Fruit fly (Drosophila melanogaster) whole organism, embryonic: ENCODE measurements around the gene CG8097.

Source experiments
- CG10321 ChIP-seq: fragments of 200-800 bp; sonication (Bioruptor generic); IDR thresholded peaks from 2 replicates; pipeline ENCODE4 v1.3.6; 2022; ENCODE audit warnings: missing biosample characterization, missing genetic modification characterization
- CG10462 ChIP-seq: fragments of 200-800 bp; sonication (Bioruptor generic); optimal IDR thresholded peaks from 2 replicates; lab custom pipeline; 2016; ENCODE audit warnings: missing biosample characterization, missing genetic modification characterization
- CG10959 ChIP-seq: fragments of 200-800 bp; sonication (Bioruptor generic); IDR thresholded peaks from 2 replicates; pipeline ENCODE4 v1.3.6; 2022; ENCODE audit warnings: missing biosample characterization, missing genetic modification characterization
- CG10979 ChIP-seq: fragments of 200-800 bp; sonication (Bioruptor generic); optimal IDR thresholded peaks from 2 replicates; lab custom pipeline; 2018; ENCODE audit warnings: missing biosample characterization, mild to moderate bottlenecking, missing genetic modification characterization, moderate library complexity
- CG11456 ChIP-seq: fragments of 200-800 bp; sonication (Bioruptor generic); IDR thresholded peaks from 3 replicates; pipeline ENCODE4 v1.3.6; 2022; ENCODE audit warnings: missing biosample characterization, missing genetic modification characterization
- CG11504 ChIP-seq: fragments of 200-800 bp; sonication (Bioruptor generic); optimal IDR thresholded peaks from 3 replicates; lab custom pipeline; 2019; ENCODE audit warnings: missing biosample characterization, mild to moderate bottlenecking, missing genetic modification characterization, moderate library complexity
- CG14965 ChIP-seq: fragments of 200-800 bp; sonication (Bioruptor generic); optimal IDR thresholded peaks from 2 replicates; lab custom pipeline; 2016; ENCODE audit warnings: missing biosample characterization, missing genetic modification characterization, borderline replicate concordance
- CG18262 ChIP-seq: fragments of 200-800 bp; optimal IDR thresholded peaks from 3 replicates; lab custom pipeline; 2019; ENCODE audit warnings: missing biosample characterization, mild to moderate bottlenecking, missing genetic modification characterization, moderate library complexity
- CG18619 ChIP-seq: fragments of 200-800 bp; sonication (Bioruptor generic); optimal IDR thresholded peaks from 3 replicates; lab custom pipeline; 2017; ENCODE audit warnings: missing biosample characterization, mild to moderate bottlenecking, missing genetic modification characterization
- CG3281 ChIP-seq: fragments of 200-800 bp; sonication (Bioruptor generic); optimal IDR thresholded peaks from 3 replicates; lab custom pipeline; 2017; ENCODE audit warnings: missing biosample characterization, mild to moderate bottlenecking, missing genetic modification characterization
- CG3726 ChIP-seq: fragments of 200-800 bp; sonication (Bioruptor generic); IDR thresholded peaks from 3 replicates; pipeline ENCODE4, ENCODE4 v1.3.6; 2022; ENCODE audit warnings: missing biosample characterization, missing genetic modification characterization
- CG4282 ChIP-seq: fragments of 200-800 bp; sonication (Bioruptor generic); optimal IDR thresholded peaks from 2 replicates; lab custom pipeline; 2016; ENCODE audit warnings: missing biosample characterization, missing genetic modification characterization
- CG4854 ChIP-seq: fragments of 200-800 bp; sonication (Bioruptor generic); optimal IDR thresholded peaks from 2 replicates; lab custom pipeline; 2016; ENCODE audit warnings: missing biosample characterization, missing genetic modification characterization, inconsistent platforms
- CG5245 ChIP-seq: fragments of 200-800 bp; sonication (Bioruptor generic); optimal IDR thresholded peaks from 3 replicates; lab custom pipeline; 2016; ENCODE audit warnings: missing biosample characterization, missing genetic modification characterization
- CG5953 ChIP-seq: fragments of 200-800 bp; sonication (Bioruptor generic); IDR thresholded peaks from 2 replicates; pipeline ENCODE4 v1.3.6; 2022; ENCODE audit warnings: missing biosample characterization, missing genetic modification characterization
- CG6175 ChIP-seq: fragments of 200-800 bp; sonication (Bioruptor generic); IDR thresholded peaks from 3 replicates; pipeline ENCODE4 v1.3.6; 2022; ENCODE audit warnings: missing biosample characterization, missing genetic modification characterization
- CG7556 ChIP-seq: fragments of 200-800 bp; sonication (Bioruptor generic); optimal IDR thresholded peaks from 2 replicates; lab custom pipeline; 2017; ENCODE audit warnings: missing biosample characterization, mild to moderate bottlenecking, missing genetic modification characterization
- CG7786 ChIP-seq: fragments of 200-800 bp; sonication (Bioruptor generic); optimal IDR thresholded peaks from 2 replicates; lab custom pipeline; 2016; ENCODE audit warnings: missing biosample characterization, missing genetic modification characterization
- D19B ChIP-seq: fragments of 200-800 bp; sonication (Bioruptor generic); optimal IDR thresholded peaks from 2 replicates; lab custom pipeline; 2017; ENCODE audit warnings: missing biosample characterization, mild to moderate bottlenecking, missing genetic modification characterization
- Dll ChIP-seq: fragments of 200-800 bp; sonication (Bioruptor generic); IDR thresholded peaks from 4 replicates; pipeline ENCODE4 v1.3.6; 2022; ENCODE audit warnings: missing biosample characterization, missing genetic modification characterization; ENCODE audit not compliant: partially characterized antibody
- Dref ChIP-seq: fragments of 200-800 bp; sonication (Bioruptor generic); IDR thresholded peaks from 2 replicates; pipeline ENCODE4 v1.3.6; 2022; ENCODE audit warnings: missing biosample characterization, missing genetic modification characterization
- Gug ChIP-seq: fragments of 200-800 bp; sonication (Bioruptor generic); IDR thresholded peaks from 4 replicates; pipeline ENCODE4 v1.3.6; 2022; ENCODE audit warnings: missing biosample characterization, missing genetic modification characterization
- H2.0 ChIP-seq: fragments of 200-800 bp; sonication (Bioruptor generic); IDR thresholded peaks from 2 replicates; pipeline ENCODE4 v1.3.6; 2022; ENCODE audit warnings: missing biosample characterization, missing genetic modification characterization
- HHEX ChIP-seq: fragments of 200-800 bp; sonication (Bioruptor generic); optimal IDR thresholded peaks from 3 replicates; lab custom pipeline; 2017; ENCODE audit warnings: missing biosample characterization, mild to moderate bottlenecking, missing genetic modification characterization, missing genetic modification reagents
- Lhr ChIP-seq: fragments of 200-800 bp; sonication (Bioruptor generic); optimal IDR thresholded peaks from 3 replicates; lab custom pipeline; 2017; ENCODE audit warnings: mild to moderate bottlenecking, missing biosample characterization, missing genetic modification reagents, missing genetic modification characterization
- MTF-1 ChIP-seq: fragments of 200-800 bp; sonication (Bioruptor generic); optimal IDR thresholded peaks from 2 replicates; lab custom pipeline; 2018; ENCODE audit warnings: missing biosample characterization, mild to moderate bottlenecking, missing genetic modification characterization, borderline replicate concordance
- Mad ChIP-seq: fragments of 200-800 bp; sonication (Bioruptor generic); optimal IDR thresholded peaks from 2 replicates; lab custom pipeline; 2016; ENCODE audit warnings: missing biosample characterization, missing genetic modification characterization
- Myb ChIP-seq: fragments of 200-800 bp; sonication (Bioruptor generic); optimal IDR thresholded peaks from 2 replicates; lab custom pipeline; 2016; ENCODE audit warnings: missing biosample characterization, missing genetic modification characterization
- Oli ChIP-seq: fragments of 200-800 bp; sonication (Bioruptor generic); optimal IDR thresholded peaks from 2 replicates; lab custom pipeline; 2018; ENCODE audit warnings: missing biosample characterization, mild to moderate bottlenecking, missing genetic modification characterization, moderate library complexity
- Trl ChIP-seq, 3 experiments: fragments of >200 bp in 2 of 3; fragments of 200-800 bp in 1 of 3; sonication (Bioruptor generic) in 1 of 3; optimal IDR thresholded peaks; 2 replicates in 1 of 3; 3 replicates in 2 of 3; lab custom pipeline; 2016 to 2017; ENCODE audit warnings: missing biosample characterization in 1 of 3, missing genetic modification characterization in 1 of 3
- aop ChIP-seq: fragments of 200-800 bp; sonication (Bioruptor generic); IDR thresholded peaks from 2 replicates; pipeline ENCODE4 v1.3.6; 2022; ENCODE audit warnings: missing biosample characterization, missing genetic modification characterization
- br ChIP-seq: fragments of >200 bp; optimal IDR thresholded peaks from 2 replicates; lab custom pipeline; 2017
- crc ChIP-seq: fragments of 200-800 bp; sonication (Bioruptor generic); optimal IDR thresholded peaks from 2 replicates; lab custom pipeline; 2016; ENCODE audit warnings: missing biosample characterization, missing genetic modification characterization
- crol ChIP-seq: fragments of 200-800 bp; sonication (Bioruptor generic); IDR thresholded peaks from 2 replicates; pipeline ENCODE4 v1.3.6; 2022; ENCODE audit warnings: missing biosample characterization, missing genetic modification characterization
- dm ChIP-seq: fragments of 200-800 bp; sonication (Bioruptor generic); optimal IDR thresholded peaks from 3 replicates; lab custom pipeline; 2016; ENCODE audit warnings: missing biosample characterization, missing genetic modification characterization
- fd64A ChIP-seq: fragments of 200-800 bp; sonication (Bioruptor generic); optimal IDR thresholded peaks from 3 replicates; lab custom pipeline; 2018; ENCODE audit warnings: missing biosample characterization, mild to moderate bottlenecking, missing genetic modification characterization
- fd96Cb ChIP-seq: fragments of 200-800 bp; sonication (Bioruptor generic); optimal IDR thresholded peaks from 2 replicates; lab custom pipeline; 2018; ENCODE audit warnings: missing biosample characterization, mild to moderate bottlenecking, missing genetic modification characterization, moderate library complexity
- jigr1 ChIP-seq: fragments of 200-800 bp; sonication (Bioruptor generic); IDR thresholded peaks from 3 replicates; pipeline ENCODE4 v1.3.6; 2022; ENCODE audit warnings: missing biosample characterization, missing genetic modification characterization
- nau ChIP-seq: fragments of 200-800 bp; sonication (Bioruptor generic); optimal IDR thresholded peaks from 3 replicates; lab custom pipeline; 2017; ENCODE audit warnings: missing biosample characterization, mild to moderate bottlenecking, missing genetic modification characterization, missing genetic modification reagents
- nom ChIP-seq: fragments of 200-800 bp; sonication (Bioruptor generic); optimal IDR thresholded peaks from 2 replicates; lab custom pipeline; 2017; ENCODE audit warnings: missing biosample characterization, missing genetic modification characterization, mild to moderate bottlenecking, moderate library complexity, missing genetic modification reagents
- pan ChIP-seq, 4 experiments: fragments of >200 bp in 3 of 4; fragments of 200-800 bp in 1 of 4; sonication (Bioruptor generic) in 1 of 4; optimal IDR thresholded peaks in 3 of 4; IDR thresholded peaks in 1 of 4; 2 replicates each; pipeline versions ENCODE4 v1.3.6 to Lab custom; 2017 to 2022; ENCODE audit warnings: missing biosample characterization in 2 of 4, missing genetic modification characterization in 2 of 4, mixed read lengths in 1 of 4
- pum ChIP-seq: fragments of 200-800 bp; sonication (Bioruptor generic); optimal IDR thresholded peaks from 2 replicates; lab custom pipeline; 2016; ENCODE audit warnings: missing biosample characterization, missing genetic modification characterization
- sima ChIP-seq: fragments of 200-800 bp; sonication (Bioruptor generic); optimal IDR thresholded peaks from 2 replicates; lab custom pipeline; 2016; ENCODE audit warnings: missing biosample characterization, missing genetic modification characterization
- slbo ChIP-seq: fragments of 200-800 bp; sonication (Bioruptor generic); IDR thresholded peaks from 2 replicates; pipeline ENCODE4 v1.3.6; 2022; ENCODE audit warnings: missing biosample characterization, missing genetic modification characterization
- tio ChIP-seq: fragments of 200-800 bp; sonication (Bioruptor generic); optimal IDR thresholded peaks from 2 replicates; lab custom pipeline; 2017; ENCODE audit warnings: missing biosample characterization, missing genetic modification characterization, inconsistent platforms
- tup ChIP-seq: fragments of 200-800 bp; sonication (Bioruptor generic); optimal IDR thresholded peaks from 2 replicates; lab custom pipeline; 2016; ENCODE audit warnings: missing biosample characterization, mild to moderate bottlenecking, missing genetic modification characterization, moderate library complexity
- unc-4 ChIP-seq: fragments of 200-800 bp; sonication (Bioruptor generic); IDR thresholded peaks from 2 replicates; pipeline ENCODE4 v1.3.6; 2022; ENCODE audit warnings: missing biosample characterization, missing genetic modification characterization; ENCODE audit not compliant: partially characterized antibody
- zen2 ChIP-seq: fragments of 200-800 bp; sonication (Bioruptor generic); IDR thresholded peaks from 3 replicates; pipeline ENCODE4 v1.3.6; 2022; ENCODE audit warnings: missing biosample characterization, missing genetic modification characterization; ENCODE audit not compliant: partially characterized antibody
- zfh1 ChIP-seq: fragments of 200-800 bp; sonication (Bioruptor generic); IDR thresholded peaks from 3 replicates; pipeline ENCODE4 v1.3.6; 2022; ENCODE audit warnings: missing biosample characterization, missing genetic modification characterization

Gene CG8097

dm6 chrX:15554256-15554678 lies 28.7 kb upstream of the CG8097 start, which contains the start of gene Ac13E (continued):
- TF ChIP-seq nau (GFP tag; lab: Kevin White, UChicago): peak; percentile 92
- TF ChIP-seq CG3281 (GFP tag; lab: Kevin White, UChicago): peak; percentile 93
- peak; percentile 54; the same call in 1 of the 2 replicates for TF ChIP-seq CG5953 (GFP tag; lab: Robert Waterston, UW)
- peak; percentile 72 for TF ChIP-seq Lhr
- TF ChIP-seq tup (GFP tag; lab: Kevin White, UChicago): peak; percentile 80
- TF ChIP-seq CG11456 (GFP tag; lab: Robert Waterston, UW): peak; percentile 76
- TF ChIP-seq CG18619 (GFP tag; lab: Kevin White, UChicago): peak; percentile 91
- peak; percentile 40; the same call in 1 of the 2 replicates for TF ChIP-seq CG10321 (GFP tag; lab: Robert Waterston, UW)
- peak; percentile 92 for TF ChIP-seq CG11504 (tag; lab: Kevin White, UChicago)
- TF ChIP-seq CG18262 (tag; lab: Kevin White, UChicago): peak; percentile 93
- peak; percentile 87 for TF ChIP-seq zfh1 (GFP tag; lab: Robert Waterston, UW)
- TF ChIP-seq CG7556 (GFP tag; lab: Kevin White, UChicago): peak; percentile 94
- TF ChIP-seq pan (optimal IDR thresholded peaks at IDR 0.05; lab: Kevin White, UChicago): no peak
- TF ChIP-seq pan (GFP tag; optimal IDR thresholded peaks at IDR 0.05 in 1 of 2, IDR thresholded peaks at IDR 0.05 in 1 of 2): peak in 1 of 2 experiments; percentile 87
- TF ChIP-seq zen2: no peak
- 0 out of 2 replicates have a peak, but pooled peaks have one; percentile 22 for TF ChIP-seq aop (GFP tag; lab: Robert Waterston, UW)
- TF ChIP-seq CG10979 (tag; lab: Kevin White, UChicago): peak; percentile 92
- TF ChIP-seq br (lab: Kevin White, UChicago): no peak
- peak; percentile 64 for TF ChIP-seq crc (GFP tag; lab: Kevin White, UChicago)
- peak; percentile 78 for TF ChIP-seq jigr1 (GFP tag; lab: Robert Waterston, UW)
- no peak for TF ChIP-seq Dref (GFP tag; lab: Robert Waterston, UW)
- peak; percentile 89 for TF ChIP-seq HHEX (GFP tag; lab: Kevin White, UChicago)
- TF ChIP-seq CG6175: peak; percentile 66; the same call in 2 of the 3 replicates
- TF ChIP-seq pum (GFP tag; lab: Kevin White, UChicago): peak; percentile 73
- TF ChIP-seq nom (GFP tag; lab: Kevin White, UChicago): peak; percentile 85
- peak; percentile 57 for TF ChIP-seq MTF-1 (GFP tag; lab: Kevin White, UChicago)
- peak; percentile 63; the same call in 1 of the 4 replicates for TF ChIP-seq Dll (GFP tag; lab: Robert Waterston, UW)
- TF ChIP-seq Gug (GFP tag; lab: Robert Waterston, UW): peak; percentile 84
- peak; percentile 75 for TF ChIP-seq fd64A
- TF ChIP-seq CG10462: peak; percentile 79
- peak; percentile 72 for TF ChIP-seq CG3726 (GFP tag; lab: Robert Waterston, UW)
- TF ChIP-seq H2.0: peak; percentile 82
- TF ChIP-seq Trl (optimal IDR thresholded peaks at IDR 0.05; lab: Kevin White, UChicago): no peak
- peak; percentile 67 for TF ChIP-seq Trl (GFP tag; optimal IDR thresholded peaks at IDR 0.05; lab: Kevin White, UChicago)
- TF ChIP-seq CG10959: peak; percentile 76
- TF ChIP-seq crol (GFP tag; lab: Robert Waterston, UW): 0 out of 2 replicates have a peak, but pooled peaks have one; percentile 16
- peak; percentile 90 for TF ChIP-seq CG4282 (GFP tag; lab: Kevin White, UChicago)
- peak; percentile 70 for TF ChIP-seq dm (GFP tag; lab: Kevin White, UChicago)
- peak; percentile 85 for TF ChIP-seq slbo
- TF ChIP-seq sima (GFP tag; lab: Kevin White, UChicago): peak; percentile 15
- TF ChIP-seq CG5245 (GFP tag; lab: Kevin White, UChicago): peak; percentile 74
- TF ChIP-seq CG7786: peak; percentile 75
- TF ChIP-seq Myb (GFP tag; lab: Kevin White, UChicago): peak; percentile 57
- TF ChIP-seq fd96Cb (tag; lab: Kevin White, UChicago): peak; percentile 90
- TF ChIP-seq CG4854 (GFP tag; lab: Kevin White, UChicago): peak; percentile 78
- TF ChIP-seq CG14965 (GFP tag; lab: Kevin White, UChicago): peak; percentile 22
- peak; percentile 86 for TF ChIP-seq tio (GFP tag; lab: Kevin White, UChicago)
- TF ChIP-seq Oli (tag; lab: Kevin White, UChicago): peak; percentile 94
- peak; percentile 81 for TF ChIP-seq D19B (GFP tag; lab: Kevin White, UChicago)
- no peak for TF ChIP-seq unc-4 (GFP tag; lab: Robert Waterston, UW)
- peak; percentile 92 for TF ChIP-seq Mad
